Fruit fly (Drosophila melanogaster) whole organism, prepupa: ENCODE measurements around the gene CG14042.

ENCODE experiments used
- Blimp-1 ChIP-seq: fragments of 200-800 bp; sonication (Bioruptor generic); optimal IDR thresholded peaks from 3 replicates; lab custom pipeline; 2017; ENCODE audit warnings: missing biosample characterization, missing genetic modification characterization, mild to moderate bottlenecking, moderate library complexity, missing genetic modification reagents
- CG10631 ChIP-seq: fragments of 200-800 bp; sonication (Bioruptor generic); optimal IDR thresholded peaks from 2 replicates; lab custom pipeline; 2016; ENCODE audit warnings: missing biosample characterization, missing genetic modification characterization
- CG10669 ChIP-seq: fragments of 200-800 bp; sonication (Bioruptor generic); optimal IDR thresholded peaks from 3 replicates; lab custom pipeline; 2018; ENCODE audit warnings: missing biosample characterization, mild to moderate bottlenecking, missing genetic modification characterization, moderate library complexity
- CG11294 ChIP-seq: fragments of 200-800 bp; sonication (Bioruptor generic); IDR thresholded peaks from 2 replicates; pipeline ENCODE4 v1.3.6; 2022; ENCODE audit warnings: missing biosample characterization, missing genetic modification characterization
- CG11762 ChIP-seq: fragments of 200-800 bp; sonication (Bioruptor generic); optimal IDR thresholded peaks from 3 replicates; lab custom pipeline; 2016; ENCODE audit warnings: missing biosample characterization, missing genetic modification characterization; ENCODE audit not compliant: insufficient read depth
- CG11902 ChIP-seq: fragments of 200-800 bp; sonication (Bioruptor generic); optimal IDR thresholded peaks from 3 replicates; lab custom pipeline; 2016; ENCODE audit warnings: missing biosample characterization, missing genetic modification characterization
- CG15336 ChIP-seq: fragments of 200-800 bp; sonication (Bioruptor generic); IDR thresholded peaks from 2 replicates; pipeline ENCODE4 v1.3.6; 2022; ENCODE audit warnings: missing biosample characterization, missing genetic modification characterization
- CG1621 ChIP-seq: fragments of 200-800 bp; sonication (Bioruptor generic); optimal IDR thresholded peaks from 3 replicates; lab custom pipeline; 2018; ENCODE audit warnings: missing biosample characterization, mild to moderate bottlenecking, missing genetic modification characterization
- CG16779 ChIP-seq: fragments of 200-800 bp; sonication (Bioruptor generic); optimal IDR thresholded peaks from 3 replicates; lab custom pipeline; 2017; ENCODE audit warnings: missing biosample characterization, mild to moderate bottlenecking, missing genetic modification characterization
- CG3032 ChIP-seq: fragments of 200-800 bp; optimal IDR thresholded peaks from 2 replicates; lab custom pipeline; 2019; ENCODE audit warnings: missing biosample characterization, mild to moderate bottlenecking, missing genetic modification characterization, moderate library complexity
- CG31627 ChIP-seq: fragments of 200-800 bp; sonication (Bioruptor generic); optimal IDR thresholded peaks from 3 replicates; lab custom pipeline; 2016; ENCODE audit warnings: missing biosample characterization, missing genetic modification characterization
- CG32006 ChIP-seq: fragments of 200-800 bp; sonication (Bioruptor generic); optimal IDR thresholded peaks from 3 replicates; lab custom pipeline; 2017; ENCODE audit warnings: missing biosample characterization, mild to moderate bottlenecking, missing genetic modification characterization
- CG34406 ChIP-seq: fragments of 200-800 bp; sonication (Bioruptor generic); optimal IDR thresholded peaks from 3 replicates; lab custom pipeline; 2016; ENCODE audit warnings: missing biosample characterization, missing genetic modification characterization
- CG3919 ChIP-seq: fragments of 200-800 bp; sonication (Bioruptor generic); optimal IDR thresholded peaks from 3 replicates; lab custom pipeline; 2016; ENCODE audit warnings: missing biosample characterization, missing genetic modification characterization
- CG4318 ChIP-seq: fragments of 200-800 bp; sonication (Bioruptor generic); optimal IDR thresholded peaks from 3 replicates; lab custom pipeline; 2017; ENCODE audit warnings: missing biosample characterization, mild to moderate bottlenecking, missing genetic modification characterization
- CG6276 ChIP-seq: fragments of 200-800 bp; sonication (Bioruptor generic); optimal IDR thresholded peaks from 2 replicates; lab custom pipeline; 2017; ENCODE audit warnings: missing biosample characterization, mild to moderate bottlenecking, missing genetic modification characterization
- CG6792 ChIP-seq: fragments of 200-800 bp; sonication (Bioruptor generic); optimal IDR thresholded peaks from 3 replicates; lab custom pipeline; 2016; ENCODE audit warnings: missing biosample characterization, missing genetic modification characterization
- CG6854 ChIP-seq: fragments of 200-800 bp; sonication (Bioruptor generic); optimal IDR thresholded peaks from 2 replicates; lab custom pipeline; 2017; ENCODE audit warnings: missing biosample characterization, mild to moderate bottlenecking, missing genetic modification characterization
- CG7368 ChIP-seq: fragments of 200-800 bp; sonication (Bioruptor generic); optimal IDR thresholded peaks from 3 replicates; lab custom pipeline; 2016; ENCODE audit warnings: missing biosample characterization, missing genetic modification characterization
- CG8119 ChIP-seq: fragments of 200-800 bp; sonication (Bioruptor generic); IDR thresholded peaks from 3 replicates; pipeline ENCODE4 v1.3.6; 2022; ENCODE audit warnings: missing biosample characterization, missing genetic modification characterization
- CG8632 ChIP-seq: fragments of 200-800 bp; sonication (Bioruptor generic); optimal IDR thresholded peaks from 3 replicates; lab custom pipeline; 2016; ENCODE audit warnings: missing biosample characterization, missing genetic modification characterization
- CG9139 ChIP-seq: fragments of 200-800 bp; sonication (Bioruptor generic); optimal IDR thresholded peaks from 3 replicates; lab custom pipeline; 2017; ENCODE audit warnings: missing biosample characterization, mild to moderate bottlenecking, missing genetic modification characterization
- Eip75B ChIP-seq: fragments of 200-800 bp; sonication (Bioruptor generic); optimal IDR thresholded peaks from 3 replicates; lab custom pipeline; 2016; ENCODE audit warnings: missing biosample characterization, missing genetic modification characterization
- Eip78C ChIP-seq: fragments of 200-800 bp; sonication (Bioruptor generic); peaks from one replicate; lab custom pipeline; 2016; ENCODE audit warnings: missing biosample characterization, missing genetic modification characterization
- Ets21C ChIP-seq: fragments of 200-800 bp; sonication (Bioruptor generic); optimal IDR thresholded peaks from 3 replicates; lab custom pipeline; 2016; ENCODE audit warnings: missing biosample characterization, missing genetic modification characterization
- Ets96B ChIP-seq: fragments of 200-800 bp; optimal IDR thresholded peaks from 2 replicates; lab custom pipeline; 2019; ENCODE audit warnings: missing biosample characterization, mild to moderate bottlenecking, missing genetic modification characterization, moderate library complexity
- Gug ChIP-seq: fragments of 200-800 bp; sonication (Bioruptor generic); IDR thresholded peaks from 2 replicates; pipeline ENCODE4 v1.3.6; 2022; ENCODE audit warnings: missing biosample characterization, missing genetic modification characterization
- Hr38 ChIP-seq: sonication (Bioruptor generic); optimal IDR thresholded peaks from 2 replicates; lab custom pipeline; 2016; ENCODE audit warnings: missing biosample characterization, missing genetic modification characterization
- Hr39 ChIP-seq: fragments of 200-800 bp; sonication (Bioruptor generic); optimal IDR thresholded peaks from 2 replicates; lab custom pipeline; 2016; ENCODE audit warnings: missing biosample characterization, missing genetic modification characterization
- Hr4 ChIP-seq: fragments of 200-800 bp; sonication (Bioruptor generic); optimal IDR thresholded peaks from 3 replicates; lab custom pipeline; 2016; ENCODE audit warnings: missing biosample characterization, missing genetic modification characterization
- Lpt ChIP-seq: fragments of 200-800 bp; sonication (Bioruptor generic); optimal IDR thresholded peaks from 3 replicates; lab custom pipeline; 2016; ENCODE audit warnings: missing biosample characterization, missing genetic modification characterization
- Met ChIP-seq: fragments of 200-800 bp; sonication (Bioruptor generic); optimal IDR thresholded peaks from 3 replicates; lab custom pipeline; 2016; ENCODE audit warnings: missing biosample characterization, missing genetic modification characterization
- Smox ChIP-seq: fragments of 200-800 bp; sonication (Bioruptor generic); optimal IDR thresholded peaks from 3 replicates; lab custom pipeline; 2016; ENCODE audit warnings: missing biosample characterization, missing genetic modification characterization
- Sox14 ChIP-seq: fragments of 200-800 bp; sonication (Bioruptor generic); optimal IDR thresholded peaks from 3 replicates; lab custom pipeline; 2016; ENCODE audit warnings: missing biosample characterization, missing genetic modification characterization
- achi ChIP-seq: fragments of 200-800 bp; sonication (Bioruptor generic); optimal IDR thresholded peaks from 3 replicates; lab custom pipeline; 2016; ENCODE audit warnings: missing biosample characterization, missing genetic modification characterization
- acj6 ChIP-seq: fragments of 200-800 bp; sonication (Bioruptor generic); optimal IDR thresholded peaks from 3 replicates; lab custom pipeline; 2016; ENCODE audit warnings: missing biosample characterization, missing genetic modification characterization
- cyc ChIP-seq: fragments of 200-800 bp; sonication (Bioruptor generic); optimal IDR thresholded peaks from 3 replicates; lab custom pipeline; 2016; ENCODE audit warnings: missing biosample characterization, missing genetic modification characterization
- dsx ChIP-seq: fragments of 200-800 bp; optimal IDR thresholded peaks from 3 replicates; lab custom pipeline; 2019; ENCODE audit warnings: missing biosample characterization, mild to moderate bottlenecking, missing genetic modification characterization, moderate library complexity; ENCODE audit not compliant: poor library complexity, severe bottlenecking
- eg ChIP-seq: fragments of 200-800 bp; sonication (Bioruptor generic); IDR thresholded peaks from 3 replicates; pipeline ENCODE4 v1.3.6; 2022; ENCODE audit warnings: missing biosample characterization, missing genetic modification characterization
- esn ChIP-seq: fragments of 200-800 bp; sonication (Bioruptor generic); optimal IDR thresholded peaks from 2 replicates; lab custom pipeline; 2016; ENCODE audit warnings: missing biosample characterization, mild to moderate bottlenecking, missing genetic modification characterization, moderate library complexity
- fd59A ChIP-seq: fragments of 200-800 bp; sonication (Bioruptor generic); optimal IDR thresholded peaks from 2 replicates; lab custom pipeline; 2017; ENCODE audit warnings: missing biosample characterization, mild to moderate bottlenecking, missing genetic modification characterization, missing genetic modification reagents
- fd85E ChIP-seq: fragments of 200-800 bp; sonication (Bioruptor generic); optimal IDR thresholded peaks from 3 replicates; lab custom pipeline; 2016; ENCODE audit warnings: missing biosample characterization, missing genetic modification characterization
- fkh ChIP-seq: fragments of 200-800 bp; sonication (Bioruptor generic); optimal IDR thresholded peaks from 3 replicates; lab custom pipeline; 2017; ENCODE audit warnings: missing biosample characterization, mild to moderate bottlenecking, missing genetic modification characterization, moderate library complexity
- lz ChIP-seq: fragments of 200-800 bp; sonication (Bioruptor generic); optimal IDR thresholded peaks from 3 replicates; lab custom pipeline; 2016; ENCODE audit warnings: missing biosample characterization, missing genetic modification characterization
- net ChIP-seq: fragments of 200-800 bp; sonication (Bioruptor generic); optimal IDR thresholded peaks from 3 replicates; lab custom pipeline; 2016; ENCODE audit warnings: missing biosample characterization, missing genetic modification characterization
- salr ChIP-seq, 2 experiments: fragments of 200-800 bp; sonication (Bioruptor generic); optimal IDR thresholded peaks; 3 replicates each; lab custom pipeline; 2016 to 2018; ENCODE audit warnings: missing biosample characterization in 2 of 2, missing genetic modification characterization in 2 of 2, mild to moderate bottlenecking in 1 of 2
- ss ChIP-seq, 2 experiments: fragments of 200-800 bp; sonication (Bioruptor generic); optimal IDR thresholded peaks; 2 replicates in 1 of 2; 3 replicates in 1 of 2; lab custom pipeline; 2017 to 2018; ENCODE audit warnings: mild to moderate bottlenecking in 2 of 2, missing biosample characterization in 2 of 2, missing genetic modification characterization in 2 of 2, moderate library complexity in 1 of 2
- svp ChIP-seq: fragments of 200-800 bp; sonication (Bioruptor generic); peaks from one replicate; lab custom pipeline; 2016; ENCODE audit warnings: missing biosample characterization, missing genetic modification characterization
- topi ChIP-seq: fragments of 200-800 bp; sonication (Bioruptor generic); optimal IDR thresholded peaks from 3 replicates; lab custom pipeline; 2016; ENCODE audit warnings: missing biosample characterization, missing genetic modification characterization

The CG14042 gene

DNA sequence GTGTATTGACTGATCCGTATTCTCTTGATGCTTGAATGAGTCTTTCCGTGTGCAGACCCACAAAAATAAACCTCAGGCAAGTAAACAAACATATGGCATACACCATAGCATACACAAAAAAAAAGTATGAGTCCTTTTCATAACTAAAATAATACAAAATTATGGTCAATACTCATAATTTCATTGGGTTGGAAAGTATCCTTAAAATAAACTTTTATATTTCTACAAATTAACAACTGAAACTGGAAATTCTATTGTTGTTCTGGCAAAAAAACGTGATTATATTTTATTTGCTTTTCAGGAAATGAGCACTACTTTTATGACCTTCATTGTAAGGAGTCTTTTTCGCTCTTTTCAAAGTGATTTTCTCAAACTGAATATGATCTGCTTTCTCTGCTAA lies 4.6 kb downstream of the CG14042 start:
- TF ChIP-seq svp (GFP tag; lab: Kevin White, UChicago) (no peak), CG15336 (GFP tag; lab: Robert Waterston, UW) (peak; percentile 67), CG32006 (GFP tag; lab: Kevin White, UChicago) (peak; percentile 1), CG6792 (GFP tag; lab: Kevin White, UChicago) (no peak), Eip78C (peak; percentile 71), Met (peak; percentile 18), CG8119 (GFP tag; lab: Robert Waterston, UW) (peak; percentile 41; the same call in 2 of the 3 replicates), esn (peak; percentile 31), cyc (GFP tag; lab: Kevin White, UChicago) (no peak), acj6 (GFP tag; lab: Kevin White, UChicago) (peak; percentile 9), CG3032 (peak; percentile 10), CG16779 (tag; lab: Kevin White, UChicago) (no peak), Lpt (GFP tag; lab: Kevin White, UChicago) (no peak)

- TF ChIP-seq CG1621 (tag; lab: Kevin White, UChicago), result no peak
- TF ChIP-seq CG34406, result no peak
- no peak for TF ChIP-seq CG6854 (GFP tag; lab: Kevin White, UChicago)
- no peak for TF ChIP-seq CG8632 (GFP tag; lab: Kevin White, UChicago)
- TF ChIP-seq CG10669 (GFP tag; lab: Kevin White, UChicago), result no peak
- TF ChIP-seq CG9139 (GFP tag; lab: Kevin White, UChicago), result no peak
- peak; percentile 39 for TF ChIP-seq Hr39 (GFP tag; lab: Kevin White, UChicago)
- TF ChIP-seq CG6276 (GFP tag; lab: Kevin White, UChicago), result no peak
- no peak for TF ChIP-seq Hr38
- peak; percentile 5 for TF ChIP-seq achi (GFP tag; lab: Kevin White, UChicago)
- no peak for TF ChIP-seq Lpt (GFP tag; lab: Kevin White, UChicago)
- no peak for TF ChIP-seq CG11294
- TF ChIP-seq CG15336 (GFP tag; lab: Robert Waterston, UW), result no peak
- TF ChIP-seq esn, result peak; percentile 52
- TF ChIP-seq CG32006 (GFP tag; lab: Kevin White, UChicago), result no peak
- no peak for TF ChIP-seq CG16779 (tag; lab: Kevin White, UChicago)
- TF ChIP-seq fkh (GFP tag; lab: Kevin White, UChicago), result peak; percentile 73
- TF ChIP-seq net (GFP tag; lab: Kevin White, UChicago), result no peak
- no peak for TF ChIP-seq CG11902 (GFP tag; lab: Kevin White, UChicago)
- peak; percentile 8 for TF ChIP-seq dsx
- TF ChIP-seq cyc (GFP tag; lab: Kevin White, UChicago), result peak; percentile 53
- no peak for TF ChIP-seq Gug (GFP tag; lab: Robert Waterston, UW)
- TF ChIP-seq topi (GFP tag; lab: Kevin White, UChicago), result peak; percentile 42
- no peak for TF ChIP-seq fd85E
- TF ChIP-seq CG31627 (GFP tag; lab: Kevin White, UChicago), result peak; percentile 61
- peak; percentile 42 for TF ChIP-seq Eip75B (GFP tag; lab: Kevin White, UChicago)
- no peak for TF ChIP-seq salr (GFP tag; optimal IDR thresholded peaks at IDR 0.05; lab: Kevin White, UChicago)
- TF ChIP-seq CG4318 (GFP tag; lab: Kevin White, UChicago), result no peak
- no peak for TF ChIP-seq CG10631 (GFP tag; lab: Kevin White, UChicago)
- TF ChIP-seq CG3032, result peak; percentile 47
- TF ChIP-seq CG8119 (GFP tag; lab: Robert Waterston, UW), result no peak
- TF ChIP-seq Hr4 (GFP tag; lab: Kevin White, UChicago), result peak; percentile 20
- TF ChIP-seq acj6 (GFP tag; lab: Kevin White, UChicago), result peak; percentile 14
- TF ChIP-seq svp (GFP tag; lab: Kevin White, UChicago), result peak; percentile 76
- TF ChIP-seq ss (GFP tag; optimal IDR thresholded peaks at IDR 0.05; lab: Kevin White, UChicago), result no peak
- peak; percentile 54 for TF ChIP-seq CG3919
- peak; percentile 70 for TF ChIP-seq Sox14
- TF ChIP-seq Ets96B, result no peak
- no peak for TF ChIP-seq CG11762 (GFP tag; lab: Kevin White, UChicago)
- no peak for TF ChIP-seq fd59A (GFP tag; lab: Kevin White, UChicago)
- TF ChIP-seq Smox, result peak; percentile 26
- no peak for TF ChIP-seq Blimp-1 (GFP tag; lab: Kevin White, UChicago)
- TF ChIP-seq CG7368 (GFP tag; lab: Kevin White, UChicago), result peak; percentile 4
- peak; percentile 43; the same call in 2 of the 3 replicates for TF ChIP-seq eg (GFP tag; lab: Robert Waterston, UW)
- peak; percentile 81 for TF ChIP-seq Eip78C
- TF ChIP-seq Met, result peak; percentile 28
- peak; percentile 46 for TF ChIP-seq lz (GFP tag; lab: Kevin White, UChicago)
- TF ChIP-seq Ets21C, result peak; percentile 29
These were observed 5.5 kb downstream of the CG14042 start, which contains the start of the genes CG33995, CG44000 and CG44001 for dm6 chr2L:5043043-5043442. CG33995 (plus strand) TSS chr2L:5043270. CG44000 (plus strand) TSS chr2L:5043270. CG44001 (plus strand) TSS chr2L:5043270.
